Worm (Caenorhabditis elegans) whole organism, young adult: Measurements from ENCODE around the gene C11G10.1.

Experiments used
- B0019.2 ChIP-seq: fragments of 200-800 bp; sonication (Bioruptor generic); conservative IDR thresholded peaks from 2 replicates; pipeline ENCODE4 v1.3.6; 2022; ENCODE audit warnings: missing genetic modification reagents, missing genetic modification characterization, missing compliant biosample characterization
- C06A6.2 ChIP-seq: fragments of 200-800 bp; sonication (Bioruptor generic); conservative IDR thresholded peaks from 2 replicates; pipeline ENCODE4 v1.3.6; 2022; ENCODE audit warnings: missing genetic modification characterization, missing compliant biosample characterization
- F10E7.11 ChIP-seq: sonication (generic microtip); optimal IDR thresholded peaks from 2 replicates; lab custom pipeline; 2017; ENCODE audit warnings: mild to moderate bottlenecking, missing genetic modification characterization, moderate library complexity, missing compliant biosample characterization
- F22D6.2 ChIP-seq: sonication (generic microtip); optimal IDR thresholded peaks from 2 replicates; lab custom pipeline; 2016; ENCODE audit warnings: mild to moderate bottlenecking, missing genetic modification characterization, missing compliant biosample characterization
- F23B12.7 ChIP-seq: sonication (generic microtip); optimal IDR thresholded peaks from 2 replicates; lab custom pipeline; 2017; ENCODE audit warnings: missing genetic modification characterization, mild to moderate bottlenecking, missing compliant biosample characterization, antibody characterized with exemption, moderate library complexity; ENCODE audit not compliant: insufficient read depth
- F57C9.4 ChIP-seq: sonication (generic microtip); optimal IDR thresholded peaks from 2 replicates; lab custom pipeline; 2017; ENCODE audit warnings: mild to moderate bottlenecking, missing genetic modification characterization, missing compliant biosample characterization
- K11D2.4 ChIP-seq: fragments of 200-800 bp; sonication (Bioruptor generic); IDR thresholded peaks from 2 replicates; pipeline ENCODE4 v1.3.6; 2022; ENCODE audit warnings: missing genetic modification reagents, missing genetic modification characterization, missing compliant biosample characterization
- Y53F4B.3 ChIP-seq: fragments of 200-800 bp; sonication (Bioruptor generic); IDR thresholded peaks from 2 replicates; pipeline ENCODE4 v1.3.6; 2022; ENCODE audit warnings: missing genetic modification reagents, missing genetic modification characterization, missing compliant biosample characterization
- Y56A3A.18 ChIP-seq: fragments of 200-800 bp; sonication (Bioruptor generic); IDR thresholded peaks from 2 replicates; pipeline ENCODE4 v1.3.6; 2022; ENCODE audit warnings: missing genetic modification reagents, missing genetic modification characterization, missing compliant biosample characterization
- akir-1 ChIP-seq: fragments of 200-800 bp; sonication (Bioruptor generic); optimal IDR thresholded peaks from 2 replicates; lab custom pipeline; 2018; ENCODE audit warnings: mild to moderate bottlenecking, missing genetic modification characterization, moderate library complexity, missing compliant biosample characterization
- aptf-2 ChIP-seq: fragments of 200-800 bp; sonication (Bioruptor generic); conservative IDR thresholded peaks from 2 replicates; pipeline ENCODE4 v1.3.6; 2022; ENCODE audit warnings: missing genetic modification reagents, missing genetic modification characterization, missing compliant biosample characterization
- aptf-3 ChIP-seq: fragments of 200-800 bp; sonication (Bioruptor generic); IDR thresholded peaks from 2 replicates; pipeline ENCODE4 v1.3.6; 2022; ENCODE audit warnings: missing genetic modification characterization, missing compliant biosample characterization
- atf-7 ChIP-seq: sonication (generic microtip); optimal IDR thresholded peaks from 2 replicates; lab custom pipeline; 2017; ENCODE audit warnings: mild to moderate bottlenecking, missing genetic modification characterization, missing compliant biosample characterization
- attf-5 ChIP-seq: fragments of 200-800 bp; sonication (Bioruptor generic); optimal IDR thresholded peaks from 2 replicates; lab custom pipeline; 2018; ENCODE audit warnings: mild to moderate bottlenecking, missing genetic modification characterization, missing compliant biosample characterization
- attf-6 ChIP-seq: fragments of 200-800 bp; sonication (Bioruptor generic); IDR thresholded peaks from 2 replicates; pipeline ENCODE4 v1.3.6; 2022; ENCODE audit warnings: missing genetic modification reagents, missing genetic modification characterization, missing compliant biosample characterization
- ccch-3 ChIP-seq: fragments of 200-800 bp; sonication (Bioruptor generic); optimal IDR thresholded peaks from 2 replicates; lab custom pipeline; 2018; ENCODE audit warnings: mild to moderate bottlenecking, missing genetic modification characterization, missing compliant biosample characterization
- ceh-27 ChIP-seq: fragments of 200-800 bp; sonication (Bioruptor generic); optimal IDR thresholded peaks from 2 replicates; lab custom pipeline; 2018; ENCODE audit warnings: mild to moderate bottlenecking, missing genetic modification characterization, moderate library complexity, missing compliant biosample characterization
- ceh-91 ChIP-seq: fragments of 200-800 bp; sonication (Bioruptor generic); IDR thresholded peaks from 2 replicates; pipeline ENCODE4 v1.3.6; 2022; ENCODE audit warnings: missing genetic modification reagents, missing genetic modification characterization, missing compliant biosample characterization
- chd-7 ChIP-seq: sonication (generic microtip); optimal IDR thresholded peaks from 2 replicates; lab custom pipeline; 2016; ENCODE audit warnings: mild to moderate bottlenecking, missing genetic modification characterization, moderate library complexity, missing compliant biosample characterization
- dox-1 ChIP-seq: fragments of 200-800 bp; sonication (Bioruptor generic); IDR thresholded peaks from 2 replicates; pipeline ENCODE4 v1.3.6; 2022; ENCODE audit warnings: missing genetic modification reagents, missing genetic modification characterization, missing compliant biosample characterization
- efl-1 ChIP-seq: fragments of 150-350 bp; optimal IDR thresholded peaks from 2 replicates; lab custom pipeline; 2014; ENCODE audit warnings: missing biosample characterization, missing genetic modification reagents, missing genetic modification characterization
- egl-18 ChIP-seq: fragments of 200-800 bp; sonication (Bioruptor generic); IDR thresholded peaks from 2 replicates; pipeline ENCODE4 v1.3.6; 2022; ENCODE audit warnings: missing genetic modification reagents, missing genetic modification characterization, missing compliant biosample characterization
- egrh-3 ChIP-seq: fragments of 200-800 bp; sonication (Bioruptor generic); IDR thresholded peaks from 2 replicates; pipeline ENCODE4 v1.3.6; 2022; ENCODE audit warnings: missing genetic modification reagents, missing genetic modification characterization, missing compliant biosample characterization
- fkh-3 ChIP-seq: sonication (generic microtip); optimal IDR thresholded peaks from 2 replicates; lab custom pipeline; 2016; ENCODE audit warnings: mild to moderate bottlenecking, missing genetic modification characterization, missing compliant biosample characterization
- gei-17 ChIP-seq: fragments of 200-800 bp; sonication (Bioruptor generic); optimal IDR thresholded peaks from 2 replicates; lab custom pipeline; 2018; ENCODE audit warnings: mild to moderate bottlenecking, missing genetic modification characterization, missing compliant biosample characterization
- him-1 ChIP-seq: sonication (generic microtip); optimal IDR thresholded peaks from 2 replicates; lab custom pipeline; 2016; ENCODE audit warnings: missing genotype, missing genetic modification reagents, missing genetic modification characterization, missing compliant biosample characterization
- hlh-12 ChIP-seq: sonication (generic microtip); optimal IDR thresholded peaks from 2 replicates; lab custom pipeline; 2016; ENCODE audit warnings: missing genetic modification characterization, missing compliant biosample characterization
- hmg-20 ChIP-seq: fragments of 200-800 bp; sonication (Bioruptor generic); IDR thresholded peaks from 2 replicates; pipeline ENCODE4 v1.3.6; 2022; ENCODE audit warnings: missing genetic modification reagents, missing genetic modification characterization, missing compliant biosample characterization
- hsf-1 ChIP-seq: fragments of 200-800 bp; sonication (Bioruptor generic); IDR thresholded peaks from 2 replicates; pipeline ENCODE4 v1.3.6; 2022; ENCODE audit warnings: missing genetic modification reagents, missing genetic modification characterization, missing compliant biosample characterization
- lag-1 ChIP-seq: fragments of 200-800 bp; sonication (Bioruptor generic); IDR thresholded peaks from 2 replicates; pipeline ENCODE4 v1.3.6; 2022; ENCODE audit warnings: missing genetic modification reagents, missing genetic modification characterization, missing compliant biosample characterization
- let-526 ChIP-seq: fragments of 200-800 bp; sonication (Bioruptor generic); IDR thresholded peaks from 2 replicates; pipeline ENCODE4 v1.3.6; 2022; ENCODE audit warnings: missing genetic modification reagents, missing genetic modification characterization, missing compliant biosample characterization
- lin-35 ChIP-seq, 3 experiments: fragments of 150-350 bp in 2 of 3; sonication (generic microtip) in 1 of 3; optimal IDR thresholded peaks; 2 replicates each; lab custom pipeline; 2014 to 2018; ENCODE audit warnings: missing biosample characterization in 3 of 3, missing genetic modification characterization in 3 of 3, missing genetic modification reagents in 3 of 3
- lin-40 ChIP-seq: sonication (generic microtip); optimal IDR thresholded peaks from 2 replicates; lab custom pipeline; 2016; ENCODE audit warnings: missing genetic modification characterization, mild to moderate bottlenecking, missing compliant biosample characterization, missing genotype, missing genetic modification reagents
- lir-1 ChIP-seq: fragments of 200-800 bp; sonication (Bioruptor generic); conservative IDR thresholded peaks from 2 replicates; pipeline ENCODE4 v1.3.6; 2022; ENCODE audit warnings: missing genetic modification reagents, missing genetic modification characterization, missing compliant biosample characterization
- mxl-1 ChIP-seq: sonication (generic microtip); optimal IDR thresholded peaks from 2 replicates; lab custom pipeline; 2016; ENCODE audit warnings: missing genetic modification characterization, missing compliant biosample characterization
- nhr-80 ChIP-seq: sonication (generic microtip); optimal IDR thresholded peaks from 2 replicates; lab custom pipeline; 2016; ENCODE audit warnings: missing genetic modification characterization, missing compliant biosample characterization
- pha-4 ChIP-seq: fragments of 150-350 bp; sonication (generic microtip); optimal IDR thresholded peaks from 2 replicates; lab custom pipeline; 2014; ENCODE audit warnings: missing biosample characterization, missing genetic modification reagents, missing genetic modification characterization
- rpc-1 ChIP-seq, 2 experiments: fragments of 150-350 bp in 1 of 2; sonication (generic microtip) in 1 of 2; optimal IDR thresholded peaks; 2 replicates each; lab custom pipeline; 2014 to 2018; ENCODE audit warnings: missing biosample characterization in 1 of 2, missing genetic modification characterization in 1 of 2, missing genetic modification reagents in 1 of 2, missing genotype in 1 of 2
- sea-2 ChIP-seq: fragments of 200-800 bp; sonication (Bioruptor generic); IDR thresholded peaks from 2 replicates; pipeline ENCODE4 v1.3.6; 2022; ENCODE audit warnings: missing genetic modification characterization, missing compliant biosample characterization
- snpc-4 ChIP-seq, 5 experiments: fragments of 150-350 bp in 1 of 5; sonication (generic microtip) in 4 of 5; optimal IDR thresholded peaks; 2 replicates each; lab custom pipeline; 2014 to 2018; ENCODE audit warnings: missing genetic modification characterization in 5 of 5, missing biosample characterization in 3 of 5, antibody characterized with exemption in 2 of 5, mild to moderate bottlenecking in 2 of 5, missing compliant biosample characterization in 2 of 5, missing genotype in 2 of 5, moderate library complexity in 2 of 5, missing genetic modification reagents in 1 of 5
- somi-1 ChIP-seq: fragments of 200-800 bp; sonication (Bioruptor generic); optimal IDR thresholded peaks from 2 replicates; lab custom pipeline; 2018; ENCODE audit warnings: mild to moderate bottlenecking, missing genetic modification characterization, missing compliant biosample characterization
- tbp1 ChIP-seq: fragments of 200-800 bp; sonication (Bioruptor generic); optimal IDR thresholded peaks from 2 replicates; lab custom pipeline; 2018; ENCODE audit warnings: mild to moderate bottlenecking, missing genetic modification characterization, missing compliant biosample characterization
- tlf-1 ChIP-seq: fragments of 200-800 bp; sonication (Bioruptor generic); optimal IDR thresholded peaks from 2 replicates; lab custom pipeline; 2018; ENCODE audit warnings: mild to moderate bottlenecking, missing genetic modification characterization, missing compliant biosample characterization
- zim-3 ChIP-seq: sonication (generic microtip); optimal IDR thresholded peaks from 2 replicates; lab custom pipeline; 2017; ENCODE audit warnings: mild to moderate bottlenecking, missing genetic modification characterization, moderate library complexity, missing compliant biosample characterization
- ztf-25 ChIP-seq: fragments of 200-800 bp; sonication (Bioruptor generic); IDR thresholded peaks from 2 replicates; pipeline ENCODE4 v1.3.6; 2022; ENCODE audit warnings: missing genetic modification reagents, missing genetic modification characterization, missing compliant biosample characterization
- ztf-26 ChIP-seq: sonication (generic microtip); optimal IDR thresholded peaks from 2 replicates; lab custom pipeline; 2017; ENCODE audit warnings: missing genetic modification characterization, missing compliant biosample characterization
- ztf-3 ChIP-seq: fragments of 200-800 bp; sonication (Bioruptor generic); optimal IDR thresholded peaks from 2 replicates; lab custom pipeline; 2018; ENCODE audit warnings: mild to moderate bottlenecking, missing genetic modification characterization, missing compliant biosample characterization

Gene C11G10.1

ce11 chrX:15200720-15201119 is 42.2 kb upstream of the C11G10.1 start (continued):
- peak; percentile 95 for TF ChIP-seq Y56A3A.18 (GFP tag; lab: Robert Waterston, UW)
- peak; percentile 63 for TF ChIP-seq attf-5 (GFP tag; lab: Kevin White, UChicago)
- TF ChIP-seq F22D6.2 (tag; lab: Kevin White, UChicago): peak; percentile 53
- peak; percentile 71 for TF ChIP-seq ztf-26 (tag; lab: Kevin White, UChicago)
- peak; percentile 96 for TF ChIP-seq ztf-25
- peak; percentile 98 for TF ChIP-seq him-1 (tag; lab: Kevin White, UChicago)
- TF ChIP-seq egrh-3: peak; percentile 32; the same call in 1 of the 2 replicates
- no peak for TF ChIP-seq B0019.2
- TF ChIP-seq dox-1: no peak; the same call in 1 of the 2 replicates
- TF ChIP-seq hlh-12: peak; percentile 3
- no peak for TF ChIP-seq lag-1
- peak; percentile 54 for TF ChIP-seq mxl-1 (tag; lab: Kevin White, UChicago)
- no peak for TF ChIP-seq ceh-91
- TF ChIP-seq nhr-80 (tag; lab: Kevin White, UChicago): peak; percentile 42
- TF ChIP-seq lin-35 (GFP tag; optimal IDR thresholded peaks at IDR 0.05; lab: Kevin White, UChicago): peak in 1 of 3 experiments; percentile 68
- peak; percentile 66; the same call in 1 of the 2 replicates for TF ChIP-seq Y53F4B.3
- peak; percentile 99 for TF ChIP-seq rpc-1 (optimal IDR thresholded peaks at IDR 0.05; lab: Kevin White, UChicago)
- peak; percentile 99 for TF ChIP-seq rpc-1 (tag; optimal IDR thresholded peaks at IDR 0.05; lab: Kevin White, UChicago)
- peak; percentile 93 for TF ChIP-seq F23B12.7 (tag; lab: Kevin White, UChicago)
- peak; percentile 55 for TF ChIP-seq lir-1 (GFP tag; lab: Robert Waterston, UW)
- TF ChIP-seq fkh-3: peak; percentile 55
- peak; percentile 83 for TF ChIP-seq zim-3 (tag; lab: Kevin White, UChicago)
- no peak for TF ChIP-seq efl-1 (GFP tag; lab: Kevin White, UChicago)
- peak; percentile 77 for TF ChIP-seq somi-1 (GFP tag; lab: Kevin White, UChicago)
- TF ChIP-seq C06A6.2 (GFP tag; lab: Robert Waterston, UW): peak; percentile 70
- TF ChIP-seq aptf-2 (GFP tag; lab: Robert Waterston, UW): peak; percentile 71
- TF ChIP-seq hsf-1 (GFP tag; lab: Robert Waterston, UW): no peak
- peak; percentile 46 for TF ChIP-seq akir-1 (GFP tag; lab: Kevin White, UChicago)
- peak; percentile 21 for TF ChIP-seq tlf-1 (GFP tag; lab: Kevin White, UChicago)
- peak; percentile 78 for TF ChIP-seq gei-17 (GFP tag; lab: Kevin White, UChicago)
- TF ChIP-seq chd-7 (tag; lab: Kevin White, UChicago): peak; percentile 87
- peak; percentile 98 for TF ChIP-seq tbp1
- TF ChIP-seq aptf-3: peak; percentile 92
- peak; percentile 86 for TF ChIP-seq hmg-20
- TF ChIP-seq egl-18 (GFP tag; lab: Robert Waterston, UW): peak; percentile 51; the same call in 1 of the 2 replicates
- no peak for TF ChIP-seq pha-4
- no peak for TF ChIP-seq F57C9.4 (tag; lab: Kevin White, UChicago)
- peak; percentile 22 for TF ChIP-seq ztf-3 (GFP tag; lab: Kevin White, UChicago)
- peak; percentile 83 for TF ChIP-seq let-526 (GFP tag; lab: Robert Waterston, UW)
- TF ChIP-seq atf-7 (tag; lab: Kevin White, UChicago): peak; percentile 59
- peak; percentile 65 for TF ChIP-seq ceh-27 (GFP tag; lab: Kevin White, UChicago)
- peak; percentile 78 for TF ChIP-seq snpc-4 (GFP tag; optimal IDR thresholded peaks at IDR 0.05; lab: Kevin White, UChicago)
- TF ChIP-seq snpc-4 (tag; optimal IDR thresholded peaks at IDR 0.05; lab: Kevin White, UChicago): peak; percentile 56 to 89 (median 78)
- no peak for TF ChIP-seq ccch-3 (GFP tag; lab: Kevin White, UChicago)
- TF ChIP-seq K11D2.4 (GFP tag; lab: Robert Waterston, UW): peak; percentile 85
- peak; percentile 80 for TF ChIP-seq attf-6 (GFP tag; lab: Robert Waterston, UW)
- TF ChIP-seq F10E7.11 (tag; lab: Kevin White, UChicago): peak; percentile 21
- TF ChIP-seq sea-2: no peak
- TF ChIP-seq lin-40 (tag; lab: Kevin White, UChicago): peak; percentile 84
- TF ChIP-seq, all 124 proteins: peak for 94
